Fruit fly (Drosophila melanogaster): ENCODE results near the gene Son.
A peak's percentile ranks its signal among the peaks of the same experiment; 100 is the strongest.

Gene Son

DNA sequence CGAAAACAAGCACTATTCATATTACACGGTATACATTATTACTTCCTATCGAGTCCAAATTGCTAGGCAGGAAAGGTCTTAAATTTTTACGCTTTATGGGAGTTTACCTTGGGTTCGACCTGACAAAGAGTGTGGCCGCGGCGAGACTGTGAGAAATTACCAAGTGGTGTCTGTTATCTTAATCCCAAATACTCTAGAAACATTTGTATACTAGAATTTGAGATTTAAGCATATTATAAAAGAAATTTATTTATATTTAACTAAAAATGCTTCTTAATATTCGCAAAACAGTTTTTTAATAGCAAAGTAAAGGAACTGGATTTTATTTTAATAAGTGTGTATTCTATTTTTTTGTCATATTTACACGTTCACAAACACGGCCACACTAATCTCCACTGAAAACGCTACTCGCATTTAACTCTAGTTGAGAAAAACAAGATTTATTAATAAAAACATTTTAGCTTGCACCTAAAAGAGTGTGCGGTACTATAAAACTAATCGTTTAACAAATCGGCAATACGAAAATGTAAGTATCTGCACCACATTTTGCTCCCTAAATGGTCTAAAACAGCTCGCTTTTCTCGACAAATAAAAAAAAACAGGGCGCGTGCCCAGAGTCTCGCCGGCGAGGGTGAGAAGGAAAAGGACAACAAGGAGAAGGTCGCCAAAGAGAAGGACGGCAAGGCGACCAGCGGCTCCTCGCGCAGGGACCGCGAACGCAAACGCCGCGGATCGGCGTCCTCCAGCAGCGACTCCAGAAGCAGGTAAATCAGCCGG lies 26.0 kb upstream of the Son start, which contains the start of the genes mura and RnpS1:
TSS of gene mura (minus strand) at position 148 of the 777 bp plus-strand sequence.
TSS of gene RnpS1 (plus strand) at position 376 of the 777 bp plus-strand sequence.
- TF ChIP-seq CG8478 (optimal IDR thresholded peaks at IDR 0.05) = no peak
- TF ChIP-seq CTCF (optimal IDR thresholded peaks at IDR 0.05) = no peak

DNA sequence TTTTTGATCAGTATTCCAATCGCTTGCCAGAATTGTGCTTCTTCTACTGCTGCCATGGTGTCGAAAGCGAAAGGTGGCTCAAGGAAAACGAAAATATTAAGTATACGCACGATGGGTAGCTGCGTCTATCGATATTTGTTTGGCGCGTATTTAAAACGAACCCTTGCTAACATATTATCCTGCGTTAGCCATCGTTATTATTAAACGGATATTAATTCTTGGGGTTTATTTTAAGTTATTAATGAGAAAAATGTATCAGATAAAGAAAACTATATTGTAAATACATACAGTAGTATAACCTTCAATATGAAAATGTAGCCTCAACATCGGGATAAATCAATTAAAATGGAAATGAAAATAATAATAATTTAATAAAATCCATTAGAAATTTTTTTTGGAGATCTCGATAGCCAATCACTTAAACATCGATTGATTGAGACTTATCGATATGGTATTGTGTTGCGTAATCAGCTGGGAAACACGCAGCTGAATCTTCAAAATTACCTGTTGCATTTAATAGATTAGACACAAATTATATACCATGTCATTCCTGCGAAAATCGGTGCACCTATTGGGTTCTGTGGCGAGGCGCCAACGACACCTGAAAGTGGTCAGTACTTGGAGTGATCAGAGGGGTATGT lies 22.4 kb upstream of the Son start, which contains the start of the genes CG9386 and BckdhA:
TSS of gene CG9386 (minus strand) at position 75 of the 641 bp plus-strand sequence.
TSS of gene BckdhA (plus strand) at position 452 of the 641 bp plus-strand sequence.
- TF ChIP-seq CTCF (optimal IDR thresholded peaks at IDR 0.05) (no peak), CG8478 (optimal IDR thresholded peaks at IDR 0.05) (no peak)

- TF ChIP-seq CTCF (optimal IDR thresholded peaks at IDR 0.05) (no peak), CG8478 (optimal IDR thresholded peaks at IDR 0.05) (no peak)
These were observed 18.3 kb upstream of the Son start, which contains the start of the genes AP-1mu and MBD-like for dm6 chr3R:9559413-9560014. AP-1mu (minus strand) TSS chr3R:9559525. MBD-like (plus strand) TSS chr3R:9559760.

- TF ChIP-seq CTCF (optimal IDR thresholded peaks at IDR 0.05) (no peak), CG8478 (optimal IDR thresholded peaks at IDR 0.05) (no peak)
These were observed 16.7 kb upstream of the Son start for dm6 chr3R:9561121-9561520.

DNA sequence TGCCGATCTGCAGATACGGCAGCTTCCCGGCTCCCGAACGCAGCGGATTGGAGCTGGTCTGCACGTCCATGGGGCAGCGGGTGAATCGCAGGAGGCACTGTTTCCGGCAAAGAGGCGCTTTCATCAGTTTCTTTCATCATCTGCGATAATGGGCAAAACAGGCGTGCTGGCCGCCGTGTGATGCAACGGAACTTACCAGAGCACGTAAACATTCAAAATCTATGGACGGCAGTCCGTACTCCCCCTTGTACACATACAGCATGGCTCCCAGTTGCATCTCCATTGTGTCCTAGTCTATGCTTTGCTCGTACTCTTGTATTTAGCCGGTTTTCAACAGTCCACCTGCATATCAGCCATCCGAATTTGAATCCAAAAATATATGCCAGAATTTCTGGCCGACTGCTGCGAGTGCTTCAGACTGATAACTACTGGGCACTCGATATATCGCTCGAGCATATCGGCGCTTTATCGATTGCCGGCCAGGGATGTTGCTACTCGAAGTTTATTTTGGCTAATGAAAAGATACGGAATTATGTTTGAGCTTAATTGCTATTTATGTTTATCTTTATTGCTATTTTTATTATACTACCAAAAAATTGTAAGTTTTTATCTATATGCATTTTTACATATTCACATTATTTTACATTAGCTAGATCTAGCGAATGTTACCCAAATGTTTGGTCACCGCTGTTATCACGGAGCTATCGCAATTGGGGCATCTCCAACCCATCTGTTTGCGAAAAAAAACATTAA lies 14.4 kb upstream of the Son start, which contains the start of the genes CG9393 and Vps45:
TSS of gene CG9393 (minus strand) at position 434 of the 753 bp plus-strand sequence.
TSS of gene Vps45 (plus strand) at position 685 of the 753 bp plus-strand sequence.
- no peak for TF ChIP-seq CG8478 (optimal IDR thresholded peaks at IDR 0.05)
- peak in 1 of 2 experiments; percentile 13 for TF ChIP-seq CTCF (optimal IDR thresholded peaks at IDR 0.05)

dm6 chr3R:9565895-9566294 lies 11.9 kb upstream of the Son start, which contains the start of gene CG16789:
CG16789 (plus strand) TSS chr3R:9566195.
- TF ChIP-seq CG8478 (optimal IDR thresholded peaks at IDR 0.05) (no peak), CTCF (optimal IDR thresholded peaks at IDR 0.05) (no peak)

dm6 chr3R:9570114-9570513 lies 7.7 kb upstream of the Son start, which contains the start of gene CG16790:
CG16790 (minus strand) TSS chr3R:9570214.
- TF ChIP-seq CG8478 (optimal IDR thresholded peaks at IDR 0.05) (no peak), CTCF (optimal IDR thresholded peaks at IDR 0.05) (no peak)

- TF ChIP-seq CTCF (optimal IDR thresholded peaks at IDR 0.05) = no peak
These were observed 7.2 kb upstream of the Son start for dm6 chr3R:9570657-9571056.

DNA sequence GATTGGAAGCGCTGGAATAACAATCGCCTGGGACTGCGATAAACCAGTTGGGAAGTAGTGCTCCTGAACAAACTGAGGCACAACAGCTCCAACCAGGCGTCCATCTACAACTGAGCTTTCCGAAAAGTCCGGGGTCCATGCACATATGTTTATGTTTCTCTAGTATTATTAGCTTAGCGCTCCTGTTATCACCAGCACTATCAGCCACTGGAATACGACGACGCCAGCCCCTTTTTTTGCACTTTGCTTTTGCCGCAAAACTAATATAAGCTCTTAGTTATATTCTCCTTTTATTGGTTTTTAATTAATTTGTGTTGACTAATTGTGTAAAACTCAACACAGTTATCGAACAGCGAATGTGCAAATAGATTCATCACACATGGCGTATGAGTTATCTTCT lies 6.3 kb upstream of the Son start, which contains the start of gene CG9396:
TSS of gene CG9396 (minus strand) at position 101 of the 400 bp plus-strand sequence.
- TF ChIP-seq CG8478 (optimal IDR thresholded peaks at IDR 0.05) (no peak), CTCF (optimal IDR thresholded peaks at IDR 0.05) (no peak)

dm6 chr3R:9572929-9573811 lies 4.7 kb upstream of the Son start:
- TF ChIP-seq CTCF (optimal IDR thresholded peaks at IDR 0.05) = no peak

dm6 chr3R:9573812-9574587 lies 3.8 kb upstream of the Son start, which contains the start of gene CG9399:
CG9399 (minus strand) TSS chr3R:9574211.
- no peak for TF ChIP-seq CG8478 (optimal IDR thresholded peaks at IDR 0.05)
- TF ChIP-seq CTCF (optimal IDR thresholded peaks at IDR 0.05) = peak; percentile 78 to 88

- TF ChIP-seq CG8478 (optimal IDR thresholded peaks at IDR 0.05) (no peak), CTCF (optimal IDR thresholded peaks at IDR 0.05) (no peak)
These were observed 3.3 kb downstream of the Son start, which contains the start of gene CG8301 for dm6 chr3R:9581089-9581520. CG8301 (plus strand) TSS chr3R:9581306.

All from S2 (cell line).